Worm (Caenorhabditis elegans): ENCODE data around the gene F10C1.1.
A peak's percentile ranks its signal among the peaks of the same experiment; 100 is the strongest.

Gene F10C1.1

ce11 chrII:5774120-5774519, at the start of gene F10C1.1, which contains the start of gene dmd-5:
F10C1.1 (plus strand) TSS chrII:5774229.
dmd-5 (minus strand) TSS chrII:5774220.
- no peak for TF ChIP-seq hlh-30 (tag; optimal IDR thresholded peaks at IDR 0.05; ENCODE audit: insufficient read depth)
- no peak for TF ChIP-seq R02D3.7 (tag; optimal IDR thresholded peaks at IDR 0.05)
- peak in 1 of 2 experiments; percentile 20 for TF ChIP-seq unc-62 (GFP tag; optimal IDR thresholded peaks at IDR 0.05 in 1 of 2)
- no peak for TF ChIP-seq unc-62 (tag; optimal IDR thresholded peaks at IDR 0.05)

- TF ChIP-seq hmg-1.1 (GFP tag; IDR thresholded peaks at IDR 0.05) (peak; percentile 86), duxl-1 (tag; optimal IDR thresholded peaks at IDR 0.05; ENCODE audit: poor library complexity) (no peak), nhr-11 (tag; optimal IDR thresholded peaks at IDR 0.05) (peak; percentile 57), nhr-48 (tag; optimal IDR thresholded peaks at IDR 0.05) (no peak), dpl-1 (GFP tag; optimal IDR thresholded peaks at IDR 0.05) (peak; percentile 15), Y75B8A.6 (GFP tag; IDR thresholded peaks at IDR 0.05) (no peak), hlh-11 (tag; optimal IDR thresholded peaks at IDR 0.05) (no peak), nhr-41 (GFP tag; IDR thresholded peaks at IDR 0.05) (no peak), lir-3 (tag; optimal IDR thresholded peaks at IDR 0.05) (no peak), F10B5.3 (tag; optimal IDR thresholded peaks at IDR 0.05) (no peak), lin-29 (GFP tag; IDR thresholded peaks at IDR 0.05) (no peak), T26A8.4 (GFP tag; IDR thresholded peaks at IDR 0.05) (no peak), nhr-111 (GFP tag; optimal IDR thresholded peaks at IDR 0.05) (no peak), lin-13 (GFP tag; optimal IDR thresholded peaks at IDR 0.05) (no peak), mxl-3 (GFP tag; optimal IDR thresholded peaks at IDR 0.05) (no peak), ceh-82 (tag; optimal IDR thresholded peaks at IDR 0.05) (no peak), dve-1 (tag; optimal IDR thresholded peaks at IDR 0.05; ENCODE audit: insufficient read depth) (no peak), madf-9 (GFP tag; conservative IDR thresholded peaks at IDR 0.05) (no peak), hif-1 (tag; optimal IDR thresholded peaks at IDR 0.05) (peak in 1 of 2 experiments; percentile 37), zfp-3 (GFP tag; conservative IDR thresholded peaks at IDR 0.05) (no peak), nhr-42 (GFP tag; IDR thresholded peaks at IDR 0.05) (no peak), mep-1 (tag; optimal IDR thresholded peaks at IDR 0.05) (peak; percentile 86), F26F4.8 (GFP tag; conservative IDR thresholded peaks at IDR 0.05) (no peak), aha-1 (tag) (peak; percentile 75), pqm-1 (tag; optimal IDR thresholded peaks at IDR 0.05) (no peak), lin-38 (GFP tag; IDR thresholded peaks at IDR 0.05) (no peak), ceh-28 (tag; optimal IDR thresholded peaks at IDR 0.05) (peak; percentile 61), lsy-2 (tag; optimal IDR thresholded peaks at IDR 0.05) (peak; percentile 70 to 71), nhr-237 (tag; optimal IDR thresholded peaks at IDR 0.05) (no peak), mdt-29 (GFP tag; IDR thresholded peaks at IDR 0.05) (no peak), mdl-1 (tag; optimal IDR thresholded peaks at IDR 0.05) (peak in 1 of 2 experiments; percentile 47), ztf-11 (tag; optimal IDR thresholded peaks at IDR 0.05) (no peak), ctbp-1 (GFP tag; IDR thresholded peaks at IDR 0.05) (peak; percentile 73), mxl-2 (GFP tag; conservative IDR thresholded peaks at IDR 0.05) (no peak), hlh-30 (tag; optimal IDR thresholded peaks at IDR 0.05; ENCODE audit: insufficient read depth) (no peak), arid-1 (GFP tag; conservative IDR thresholded peaks at IDR 0.05) (no peak), rbr-2 (tag; optimal IDR thresholded peaks at IDR 0.05) (peak; percentile 84), unc-39 (tag; optimal IDR thresholded peaks at IDR 0.05) (no peak), ceh-44 (GFP tag; IDR thresholded peaks at IDR 0.05) (no peak), ztf-7 (tag; optimal IDR thresholded peaks at IDR 0.05) (no peak), snpc-4 (tag; optimal IDR thresholded peaks at IDR 0.05) (no peak), egl-43 (GFP tag; IDR thresholded peaks at IDR 0.05) (no peak), unc-130 (GFP tag; optimal IDR thresholded peaks at IDR 0.05) (no peak), ama-1 (optimal IDR thresholded peaks at IDR 0.05) (no peak), dmd-6 (GFP tag; IDR thresholded peaks at IDR 0.05) (peak; percentile 21; the same call in 1 of the 2 replicates), nhr-102 (tag; optimal IDR thresholded peaks at IDR 0.05) (no peak), F37D6.2 (tag; optimal IDR thresholded peaks at IDR 0.05) (peak; percentile 61)
These were observed 48.9 kb upstream of the F10C1.1 start for ce11 chrII:5725094-5725493.

All from whole organism, L4 larva.